Fruit fly (Drosophila melanogaster): ENCODE results near the gene Gr22e.

Gene Gr22e

dm6 chr2L:1791723-1792122, 7.9 kb downstream of the Gr22e start, which contains the start of gene Gr22c:
Gr22c (minus strand) TSS chr2L:1791823.
- TF ChIP-seq gfzf (GFP tag; optimal IDR thresholded peaks at IDR 0.05) (no peak), CG6175 (GFP tag; IDR thresholded peaks at IDR 0.05) (no peak), Poxn (GFP tag; IDR thresholded peaks at IDR 0.05) (no peak), CG11560 (tag; IDR thresholded peaks at IDR 0.05) (no peak), Atf-2 (GFP tag; optimal IDR thresholded peaks at IDR 0.05) (no peak), gsb-n (tag; optimal IDR thresholded peaks at IDR 0.05) (no peak), Dref (GFP tag; IDR thresholded peaks at IDR 0.05) (no peak), CG17912 (GFP tag; optimal IDR thresholded peaks at IDR 0.05) (no peak), CG8388 (GFP tag; optimal IDR thresholded peaks at IDR 0.05) (no peak), CG3065 (GFP tag; optimal IDR thresholded peaks at IDR 0.05) (no peak), NK7.1 (GFP tag; optimal IDR thresholded peaks at IDR 0.05) (no peak), vvl (GFP tag; IDR thresholded peaks at IDR 0.05) (no peak), CG2875 (GFP tag; optimal IDR thresholded peaks at IDR 0.05) (no peak), CG31388 (GFP tag; optimal IDR thresholded peaks at IDR 0.05) (no peak), E2f1 (GFP tag; IDR thresholded peaks at IDR 0.05) (no peak), fu2 (GFP tag; optimal IDR thresholded peaks at IDR 0.05) (no peak), Hmx (GFP tag; optimal IDR thresholded peaks at IDR 0.05) (no peak), sima (GFP tag; optimal IDR thresholded peaks at IDR 0.05) (no peak), CG9727 (GFP tag; optimal IDR thresholded peaks at IDR 0.05) (no peak), insv (GFP tag; optimal IDR thresholded peaks at IDR 0.05) (no peak)

- no peak for TF ChIP-seq CG6654 (GFP tag; optimal IDR thresholded peaks at IDR 0.05)
- TF ChIP-seq ssp (GFP tag; IDR thresholded peaks at IDR 0.05): no peak
- TF ChIP-seq CG6175 (GFP tag; IDR thresholded peaks at IDR 0.05): no peak
- TF ChIP-seq wdn (GFP tag; IDR thresholded peaks at IDR 0.05): no peak
- no peak for TF ChIP-seq CG9797 (GFP tag; optimal IDR thresholded peaks at IDR 0.05)
- TF ChIP-seq sob (GFP tag; IDR thresholded peaks at IDR 0.05): no peak
- no peak for TF ChIP-seq Dp (GFP tag; optimal IDR thresholded peaks at IDR 0.05)
- no peak for TF ChIP-seq maf-S (GFP tag; optimal IDR thresholded peaks at IDR 0.05)
- TF ChIP-seq Ets97D (GFP tag; optimal IDR thresholded peaks at IDR 0.05): no peak
- TF ChIP-seq Ets65A (GFP tag): no peak
- TF ChIP-seq ci (GFP tag; IDR thresholded peaks at IDR 0.05): no peak
- no peak for TF ChIP-seq esg (GFP tag; conservative IDR thresholded peaks at IDR 0.05)
- no peak for TF ChIP-seq CG18764 (GFP tag; optimal IDR thresholded peaks at IDR 0.05)
These were observed 9.3 kb downstream of the Gr22e start, which contains the start of gene Gr22b for dm6 chr2L:1793168-1793567. Gr22b (minus strand) TSS chr2L:1793268.

dm6 chr2L:1794817-1795216, 11.0 kb downstream of the Gr22e start, which contains the start of gene Gr22a:
Gr22a (minus strand) TSS chr2L:1794917.
- TF ChIP-seq vfl (GFP tag; optimal IDR thresholded peaks at IDR 0.05) (no peak), CG2712 (tag; optimal IDR thresholded peaks at IDR 0.05) (no peak), YL-1 (GFP tag; optimal IDR thresholded peaks at IDR 0.05) (no peak), ATbp (GFP tag; optimal IDR thresholded peaks at IDR 0.05) (no peak), mld (GFP tag; IDR thresholded peaks at IDR 0.05; ENCODE audit: partially characterized antibody) (no peak), CG1832 (GFP tag; optimal IDR thresholded peaks at IDR 0.05) (no peak), fd96Cb (tag; optimal IDR thresholded peaks at IDR 0.05) (no peak), Asciz (GFP tag; optimal IDR thresholded peaks at IDR 0.05) (no peak), Scr (GFP tag; IDR thresholded peaks at IDR 0.05; ENCODE audit: partially characterized antibody) (no peak), Sin3A (optimal IDR thresholded peaks at IDR 0.05) (no peak), CG16779 (GFP tag; IDR thresholded peaks at IDR 0.05) (no peak), CG8765 (GFP tag; IDR thresholded peaks at IDR 0.05) (no peak), Stat92E (GFP tag; optimal IDR thresholded peaks at IDR 0.05) (no peak)

All from whole organism, embryonic.